Fruit fly (Drosophila melanogaster) whole organism, pupa: ENCODE data around the gene CG18675.

Experiments used
- CG10348 ChIP-seq: fragments of 200-800 bp; sonication (Bioruptor generic); IDR thresholded peaks from 2 replicates; pipeline ENCODE4 v1.3.6; 2022; ENCODE audit warnings: missing biosample characterization, missing genetic modification characterization
- CG12605 ChIP-seq: fragments of 200-800 bp; sonication (Bioruptor generic); IDR thresholded peaks from 2 replicates; pipeline ENCODE4 v1.3.6; 2022; ENCODE audit warnings: missing biosample characterization, missing genetic modification characterization
- CG13204 ChIP-seq: fragments of 200-800 bp; sonication (Bioruptor generic); optimal IDR thresholded peaks from 2 replicates; lab custom pipeline; 2018; ENCODE audit warnings: missing biosample characterization, mild to moderate bottlenecking, missing genetic modification characterization, moderate library complexity
- CG14655 ChIP-seq: fragments of 200-800 bp; sonication (Bioruptor generic); optimal IDR thresholded peaks from 3 replicates; lab custom pipeline; 2017; ENCODE audit warnings: mild to moderate bottlenecking, missing biosample characterization, missing genetic modification reagents, missing genetic modification characterization
- CG15710 ChIP-seq: fragments of 200-800 bp; sonication (Bioruptor generic); optimal IDR thresholded peaks from 2 replicates; lab custom pipeline; 2018; ENCODE audit warnings: missing biosample characterization, mild to moderate bottlenecking, missing genetic modification characterization, moderate library complexity
- CG32121 ChIP-seq: fragments of 200-800 bp; sonication (Bioruptor generic); IDR thresholded peaks from 2 replicates; pipeline ENCODE4 v1.3.6; 2022; ENCODE audit warnings: missing biosample characterization, missing genetic modification characterization
- CG8301 ChIP-seq: fragments of 200-800 bp; sonication (Bioruptor generic); optimal IDR thresholded peaks from 2 replicates; lab custom pipeline; 2018; ENCODE audit warnings: missing biosample characterization, mild to moderate bottlenecking, missing genetic modification characterization
- CG9948 ChIP-seq: fragments of 200-800 bp; sonication (Bioruptor generic); optimal IDR thresholded peaks from 2 replicates; lab custom pipeline; 2018; ENCODE audit warnings: missing biosample characterization, mild to moderate bottlenecking, missing genetic modification characterization, moderate library complexity
- EcR ChIP-seq: fragments of 200-800 bp; sonication (Bioruptor generic); optimal IDR thresholded peaks from 3 replicates; lab custom pipeline; 2019; ENCODE audit warnings: missing biosample characterization, missing genetic modification characterization, mild to moderate bottlenecking, moderate library complexity, missing genetic modification reagents
- Ets98B ChIP-seq: fragments of 200-800 bp; sonication (Bioruptor generic); IDR thresholded peaks from 2 replicates; pipeline ENCODE4 v1.3.6; 2022; ENCODE audit warnings: missing biosample characterization, missing genetic modification characterization
- Pif1A ChIP-seq: fragments of 200-800 bp; sonication (Bioruptor generic); optimal IDR thresholded peaks from 3 replicates; lab custom pipeline; 2016; ENCODE audit warnings: missing biosample characterization, missing genetic modification characterization
- Pif1B ChIP-seq: fragments of 200-800 bp; sonication (Bioruptor generic); optimal IDR thresholded peaks from 3 replicates; lab custom pipeline; 2016; ENCODE audit warnings: missing biosample characterization, missing genetic modification characterization
- Snoo ChIP-seq: fragments of 200-800 bp; sonication (Bioruptor generic); optimal IDR thresholded peaks from 3 replicates; lab custom pipeline; 2017; ENCODE audit warnings: missing biosample characterization, mild to moderate bottlenecking, missing genetic modification characterization, inconsistent platforms
- fd96Ca ChIP-seq: fragments of 200-800 bp; sonication (Bioruptor generic); IDR thresholded peaks from 3 replicates; pipeline ENCODE4 v1.3.6; 2022; ENCODE audit warnings: missing biosample characterization, missing genetic modification characterization

- TF ChIP-seq Pif1B (GFP tag; lab: Kevin White, UChicago): no peak
- TF ChIP-seq CG12605 (GFP tag; lab: Robert Waterston, UW): no peak
- TF ChIP-seq CG15710 (tag; lab: Kevin White, UChicago): no peak
- TF ChIP-seq CG14655 (GFP tag; lab: Kevin White, UChicago): no peak
- no peak for TF ChIP-seq Snoo (tag; lab: Kevin White, UChicago)
- TF ChIP-seq CG8301 (tag; lab: Kevin White, UChicago): no peak
- no peak for TF ChIP-seq CG32121 (GFP tag; lab: Robert Waterston, UW)
- no peak for TF ChIP-seq CG13204 (GFP tag; lab: Kevin White, UChicago)
- no peak for TF ChIP-seq Ets98B (GFP tag; lab: Robert Waterston, UW)
- no peak for TF ChIP-seq Pif1A (GFP tag; lab: Kevin White, UChicago)
- TF ChIP-seq fd96Ca (GFP tag; lab: Robert Waterston, UW): no peak
- no peak for TF ChIP-seq EcR (GFP tag; lab: Kevin White, UChicago)
- TF ChIP-seq CG10348 (GFP tag; lab: Robert Waterston, UW): no peak
- TF ChIP-seq CG9948: no peak
Measured at dm6 chr3L:4204867-4205266, 31.2 kb downstream of the CG18675 start.
